Worm (Caenorhabditis elegans): ENCODE results near the gene jmjd-5.

The jmjd-5 gene

ce11 chrV:11170564-11171329 is 43.5 kb downstream of the jmjd-5 start:
- no peak for TF ChIP-seq elt-3 (tag; optimal IDR thresholded peaks at IDR 0.05)
- TF ChIP-seq fkh-4 (tag; optimal IDR thresholded peaks at IDR 0.05; ENCODE audit: borderline replicate concordance): no peak
- no peak for TF ChIP-seq isw-1 (GFP tag; IDR thresholded peaks at IDR 0.05)
- no peak for TF ChIP-seq unc-62 (GFP tag; optimal IDR thresholded peaks at IDR 0.05)
- no peak for TF ChIP-seq nhr-90 (tag; optimal IDR thresholded peaks at IDR 0.05; ENCODE audit: poor library complexity)
- no peak for TF ChIP-seq snpc-4 (tag; optimal IDR thresholded peaks at IDR 0.05)
- TF ChIP-seq lin-13 (GFP tag; optimal IDR thresholded peaks at IDR 0.05): no peak
- TF ChIP-seq Y116A8C.19 (tag; optimal IDR thresholded peaks at IDR 0.05; ENCODE audit: borderline replicate concordance): no peak
- TF ChIP-seq ceh-63 (GFP tag; optimal IDR thresholded peaks at IDR 0.05): no peak
- TF ChIP-seq nhr-20 (tag; optimal IDR thresholded peaks at IDR 0.05): no peak
- no peak for TF ChIP-seq ceh-88 (GFP tag; IDR thresholded peaks at IDR 0.05)
- TF ChIP-seq unc-86 (tag; optimal IDR thresholded peaks at IDR 0.05): no peak
- TF ChIP-seq fkh-10 (GFP tag; optimal IDR thresholded peaks at IDR 0.05): no peak
- no peak for TF ChIP-seq fkh-8 (tag; optimal IDR thresholded peaks at IDR 0.05)
- TF ChIP-seq lin-35 (GFP tag; optimal IDR thresholded peaks at IDR 0.05): no peak
- no peak for TF ChIP-seq mdl-1 (tag; optimal IDR thresholded peaks at IDR 0.05)
- TF ChIP-seq hpl-2 (GFP tag; optimal IDR thresholded peaks at IDR 0.05): no peak

- TF ChIP-seq tbx-2 (tag; optimal IDR thresholded peaks at IDR 0.05) (no peak), jun-1 (tag; optimal IDR thresholded peaks at IDR 0.05) (no peak), snu-23 (GFP tag; optimal IDR thresholded peaks at IDR 0.05) (no peak), lin-15B (tag; optimal IDR thresholded peaks at IDR 0.05) (no peak), ces-1 (GFP tag; optimal IDR thresholded peaks at IDR 0.05) (no peak), ceh-63 (GFP tag; optimal IDR thresholded peaks at IDR 0.05) (no peak), rnt-1 (tag; optimal IDR thresholded peaks at IDR 0.05) (peak; percentile 8), zip-4 (GFP tag; optimal IDR thresholded peaks at IDR 0.05) (no peak), ceh-82 (tag; optimal IDR thresholded peaks at IDR 0.05) (no peak), lir-3 (tag; optimal IDR thresholded peaks at IDR 0.05; ENCODE audit: poor library complexity) (no peak), pag-3 (tag; optimal IDR thresholded peaks at IDR 0.05; ENCODE audit: borderline replicate concordance, insufficient read depth) (no peak), aly-2 (tag; optimal IDR thresholded peaks at IDR 0.05) (no peak), efl-1 (optimal IDR thresholded peaks at IDR 0.05) (no peak), efl-1 (GFP tag; optimal IDR thresholded peaks at IDR 0.05 in 1 of 2) (peak in 1 of 2 experiments; percentile 92), ceh-88 (GFP tag; IDR thresholded peaks at IDR 0.05) (no peak), nhr-47 (tag; optimal IDR thresholded peaks at IDR 0.05) (no peak), dpl-1 (GFP tag; optimal IDR thresholded peaks at IDR 0.05) (no peak), swsn-7 (tag; optimal IDR thresholded peaks at IDR 0.05) (no peak), mef-2 (tag; optimal IDR thresholded peaks at IDR 0.05) (no peak), aha-1 (tag; optimal IDR thresholded peaks at IDR 0.05) (no peak), ets-5 (GFP tag; IDR thresholded peaks at IDR 0.05) (no peak), unc-62 (GFP tag; optimal IDR thresholded peaks at IDR 0.05) (no peak), lin-14 (GFP tag; optimal IDR thresholded peaks at IDR 0.05) (no peak), zag-1 (tag; optimal IDR thresholded peaks at IDR 0.05) (no peak), mep-1 (tag; optimal IDR thresholded peaks at IDR 0.05) (no peak), fkh-8 (tag; optimal IDR thresholded peaks at IDR 0.05) (no peak), fkh-10 (GFP tag; optimal IDR thresholded peaks at IDR 0.05) (peak; percentile 11)
Observed at ce11 chrV:11171906-11172305, 44.6 kb downstream of the jmjd-5 start, which contains the start of gene T19C4.5. Gene T19C4.5, plus strand, starts transcription at chrV:11172213.

ce11 chrV:11172667-11173066 is 45.4 kb downstream of the jmjd-5 start:
- TF ChIP-seq pax-3 (tag; optimal IDR thresholded peaks at IDR 0.05) (no peak), tbx-2 (tag; optimal IDR thresholded peaks at IDR 0.05) (no peak), fkh-10 (GFP tag; optimal IDR thresholded peaks at IDR 0.05) (peak; percentile 54), hlh-17 (GFP tag; optimal IDR thresholded peaks at IDR 0.05; ENCODE audit: borderline replicate concordance) (no peak), nhr-20 (tag; optimal IDR thresholded peaks at IDR 0.05) (no peak), ceh-82 (tag; optimal IDR thresholded peaks at IDR 0.05) (no peak), mdl-1 (tag; optimal IDR thresholded peaks at IDR 0.05) (no peak), snpc-4 (tag; optimal IDR thresholded peaks at IDR 0.05) (no peak), sup-37 (GFP tag; optimal IDR thresholded peaks at IDR 0.05) (no peak), hpl-2 (GFP tag; optimal IDR thresholded peaks at IDR 0.05) (no peak), fkh-8 (tag; optimal IDR thresholded peaks at IDR 0.05) (no peak), skn-1 (tag; optimal IDR thresholded peaks at IDR 0.05) (no peak), zag-1 (tag; optimal IDR thresholded peaks at IDR 0.05) (no peak), Y116A8C.19 (tag; optimal IDR thresholded peaks at IDR 0.05; ENCODE audit: borderline replicate concordance) (no peak), nhr-71 (tag; optimal IDR thresholded peaks at IDR 0.05) (peak; percentile 5), dsc-1 (tag; optimal IDR thresholded peaks at IDR 0.05) (no peak), nhr-19 (GFP tag; conservative IDR thresholded peaks at IDR 0.05) (no peak), unc-30 (tag; optimal IDR thresholded peaks at IDR 0.05) (no peak), nhr-77 (tag; optimal IDR thresholded peaks at IDR 0.05) (no peak)

Data from whole organism, L1 larva.